Fruit fly (Drosophila melanogaster) whole organism, embryonic: ENCODE results near the gene iav.

Source experiments
- Blimp-1 ChIP-seq: fragments of 200-800 bp; sonication (Bioruptor generic); optimal IDR thresholded peaks from 3 replicates; lab custom pipeline; 2018; ENCODE audit warnings: missing biosample characterization, missing genetic modification characterization, mild to moderate bottlenecking, moderate library complexity, missing genetic modification reagents
- Bteb2 ChIP-seq: fragments of 200-800 bp; sonication (Bioruptor generic); optimal IDR thresholded peaks from 2 replicates; lab custom pipeline; 2016; ENCODE audit warnings: missing biosample characterization, missing genetic modification characterization
- CG11093 ChIP-seq: fragments of 200-800 bp; sonication (Bioruptor generic); IDR thresholded peaks from 3 replicates; pipeline ENCODE4 v1.3.6; 2022; ENCODE audit warnings: missing biosample characterization, missing genetic modification characterization
- CG11247 ChIP-seq: fragments of 200-800 bp; sonication (Bioruptor generic); IDR thresholded peaks from 2 replicates; pipeline ENCODE4 v1.3.6; 2022; ENCODE audit warnings: missing biosample characterization, missing genetic modification characterization
- CG11560 ChIP-seq: fragments of 200-800 bp; sonication (Bioruptor generic); IDR thresholded peaks from 3 replicates; pipeline ENCODE4 v1.3.6; 2022; ENCODE audit warnings: missing biosample characterization, missing genetic modification characterization
- CG12071 ChIP-seq: fragments of 200-800 bp; sonication (Bioruptor generic); optimal IDR thresholded peaks from 3 replicates; lab custom pipeline; 2018; ENCODE audit warnings: missing biosample characterization, mild to moderate bottlenecking, missing genetic modification characterization
- CG12236 ChIP-seq: fragments of 200-800 bp; sonication (Bioruptor generic); optimal IDR thresholded peaks from 2 replicates; lab custom pipeline; 2016; ENCODE audit warnings: missing biosample characterization, missing genetic modification characterization
- CG12299 ChIP-seq: fragments of 200-800 bp; sonication (Bioruptor generic); optimal IDR thresholded peaks from 2 replicates; lab custom pipeline; 2018; ENCODE audit warnings: missing biosample characterization, mild to moderate bottlenecking, missing genetic modification characterization
- CG14441 ChIP-seq: fragments of 200-800 bp; sonication (Bioruptor generic); IDR thresholded peaks from 2 replicates; pipeline ENCODE4 v1.3.6; 2022; ENCODE audit warnings: missing biosample characterization, missing genetic modification characterization
- CG17385 ChIP-seq: fragments of 200-800 bp; sonication (Bioruptor generic); optimal IDR thresholded peaks from 3 replicates; lab custom pipeline; 2018; ENCODE audit warnings: missing biosample characterization, mild to moderate bottlenecking, missing genetic modification characterization
- CG17568 ChIP-seq: fragments of 200-800 bp; sonication (Bioruptor generic); optimal IDR thresholded peaks from 2 replicates; lab custom pipeline; 2018; ENCODE audit warnings: missing biosample characterization, mild to moderate bottlenecking, missing genetic modification characterization, moderate library complexity
- CG18764 ChIP-seq: fragments of 200-800 bp; sonication (Bioruptor generic); optimal IDR thresholded peaks from 3 replicates; lab custom pipeline; 2016; ENCODE audit warnings: missing biosample characterization, missing genetic modification characterization
- CG2120 ChIP-seq: fragments of 200-800 bp; sonication (Bioruptor generic); optimal IDR thresholded peaks from 3 replicates; lab custom pipeline; 2016; ENCODE audit warnings: missing biosample characterization, missing genetic modification characterization
- CG2875 ChIP-seq: fragments of 200-800 bp; sonication (Bioruptor generic); optimal IDR thresholded peaks from 2 replicates; lab custom pipeline; 2017; ENCODE audit warnings: missing biosample characterization, mild to moderate bottlenecking, missing genetic modification characterization, missing genetic modification reagents
- CG32532 ChIP-seq: fragments of 200-800 bp; sonication (Bioruptor generic); IDR thresholded peaks from 2 replicates; pipeline ENCODE4 v1.3.6; 2022; ENCODE audit warnings: missing biosample characterization, missing genetic modification characterization
- CG8290 ChIP-seq, 3 experiments: fragments of 200-800 bp; sonication (Bioruptor generic); optimal IDR thresholded peaks; 2 replicates each; lab custom pipeline; 2016 to 2019; ENCODE audit warnings: missing biosample characterization in 3 of 3, missing genetic modification characterization in 3 of 3, mild to moderate bottlenecking in 2 of 3, moderate library complexity in 1 of 3
- CG9215 ChIP-seq: fragments of 200-800 bp; sonication (Bioruptor generic); IDR thresholded peaks from 2 replicates; pipeline ENCODE4 v1.3.6; 2022; ENCODE audit warnings: missing biosample characterization, missing genetic modification characterization
- CG9932 ChIP-seq: fragments of 200-800 bp; sonication (Bioruptor generic); IDR thresholded peaks from 2 replicates; pipeline ENCODE4 v1.3.6; 2022; ENCODE audit warnings: missing biosample characterization, missing genetic modification characterization
- CHES-1-like ChIP-seq: fragments of 200-800 bp; sonication (Bioruptor generic); optimal IDR thresholded peaks from 2 replicates; lab custom pipeline; 2016; ENCODE audit warnings: missing biosample characterization, missing genetic modification characterization
- Camta ChIP-seq: fragments of 200-800 bp; sonication (Bioruptor generic); optimal IDR thresholded peaks from 2 replicates; lab custom pipeline; 2016; ENCODE audit warnings: missing biosample characterization, missing genetic modification characterization
- CoRest ChIP-seq: fragments of 200-800 bp; sonication (Bioruptor generic); optimal IDR thresholded peaks from 3 replicates; lab custom pipeline; 2018; ENCODE audit warnings: missing biosample characterization, mild to moderate bottlenecking, missing genetic modification characterization, moderate library complexity
- Dip2 ChIP-seq: fragments of 200-800 bp; sonication (Bioruptor generic); IDR thresholded peaks from 2 replicates; pipeline ENCODE4 v1.3.6; 2022; ENCODE audit warnings: missing biosample characterization, missing genetic modification characterization
- H15 ChIP-seq: fragments of 200-800 bp; sonication (Bioruptor generic); IDR thresholded peaks from 3 replicates; pipeline ENCODE4 v1.3.6; 2022; ENCODE audit warnings: missing biosample characterization, missing genetic modification characterization
- HHEX ChIP-seq: fragments of 200-800 bp; sonication (Bioruptor generic); optimal IDR thresholded peaks from 3 replicates; lab custom pipeline; 2017; ENCODE audit warnings: missing biosample characterization, mild to moderate bottlenecking, missing genetic modification characterization, missing genetic modification reagents
- Lpt ChIP-seq: fragments of >200 bp; optimal IDR thresholded peaks from 2 replicates; lab custom pipeline; 2018; ENCODE audit warnings: missing biosample characterization, missing genetic modification characterization
- Nf-YA ChIP-seq: fragments of 200-800 bp; sonication (Bioruptor generic); IDR thresholded peaks from 2 replicates; pipeline ENCODE4 v1.3.6; 2022; ENCODE audit warnings: missing biosample characterization, missing genetic modification characterization
- Vsx1 ChIP-seq: fragments of 200-800 bp; sonication (Bioruptor generic); optimal IDR thresholded peaks from 2 replicates; lab custom pipeline; 2017; ENCODE audit warnings: missing biosample characterization, mild to moderate bottlenecking, missing genetic modification characterization, missing genetic modification reagents
- bsh ChIP-seq, 2 experiments: fragments of 200-800 bp; sonication (Bioruptor generic); optimal IDR thresholded peaks; 2 replicates each; lab custom pipeline; 2017 to 2018; ENCODE audit warnings: mild to moderate bottlenecking in 2 of 2, missing biosample characterization in 2 of 2, missing genetic modification characterization in 2 of 2, moderate library complexity in 1 of 2
- btn ChIP-seq: fragments of 200-800 bp; sonication (Bioruptor generic); optimal IDR thresholded peaks from 2 replicates; lab custom pipeline; 2016; ENCODE audit warnings: missing biosample characterization, missing genetic modification characterization
- crol ChIP-seq: fragments of 200-800 bp; sonication (Bioruptor generic); IDR thresholded peaks from 2 replicates; pipeline ENCODE4 v1.3.6; 2022; ENCODE audit warnings: missing biosample characterization, missing genetic modification characterization
- dysf ChIP-seq: fragments of 200-800 bp; sonication (Bioruptor generic); IDR thresholded peaks from 3 replicates; pipeline ENCODE4 v1.3.6; 2022; ENCODE audit warnings: missing biosample characterization, missing genetic modification characterization
- emc ChIP-seq: fragments of 200-800 bp; sonication (Bioruptor generic); optimal IDR thresholded peaks from 2 replicates; lab custom pipeline; 2016; ENCODE audit warnings: missing biosample characterization, missing genetic modification characterization
- fd102C ChIP-seq: fragments of 200-800 bp; sonication (Bioruptor generic); optimal IDR thresholded peaks from 2 replicates; lab custom pipeline; 2018; ENCODE audit warnings: missing biosample characterization, mild to moderate bottlenecking, missing genetic modification characterization, moderate library complexity
- gfzf ChIP-seq: fragments of 200-800 bp; sonication (Bioruptor generic); optimal IDR thresholded peaks from 2 replicates; lab custom pipeline; 2016; ENCODE audit warnings: missing biosample characterization, mild to moderate bottlenecking, missing genetic modification characterization, moderate library complexity
- grau ChIP-seq: fragments of 200-800 bp; optimal IDR thresholded peaks from 3 replicates; lab custom pipeline; 2019; ENCODE audit warnings: missing biosample characterization, mild to moderate bottlenecking, missing genetic modification characterization, moderate library complexity
- gsb-n ChIP-seq: fragments of 200-800 bp; sonication (Bioruptor generic); optimal IDR thresholded peaks from 3 replicates; lab custom pipeline; 2018; ENCODE audit warnings: missing biosample characterization, mild to moderate bottlenecking, missing genetic modification characterization
- hbn ChIP-seq: fragments of 200-800 bp; sonication (Bioruptor generic); IDR thresholded peaks from 2 replicates; pipeline ENCODE4 v1.3.6; 2022; ENCODE audit warnings: missing biosample characterization, missing genetic modification characterization; ENCODE audit not compliant: partially characterized antibody
- lbe ChIP-seq: fragments of 200-800 bp; sonication (Bioruptor generic); optimal IDR thresholded peaks from 2 replicates; lab custom pipeline; 2016; ENCODE audit warnings: missing biosample characterization, mild to moderate bottlenecking, missing genetic modification characterization
- lmd ChIP-seq: fragments of 200-800 bp; sonication (Bioruptor generic); IDR thresholded peaks from 2 replicates; pipeline ENCODE4 v1.3.6; 2022; ENCODE audit warnings: missing biosample characterization, missing genetic modification characterization
- odd ChIP-seq: fragments of 200-800 bp; sonication (Bioruptor generic); optimal IDR thresholded peaks from 2 replicates; lab custom pipeline; 2017; ENCODE audit warnings: missing biosample characterization, mild to moderate bottlenecking, missing genetic modification characterization
- org-1 ChIP-seq: fragments of 200-800 bp; sonication (Bioruptor generic); optimal IDR thresholded peaks from 2 replicates; lab custom pipeline; 2017; ENCODE audit warnings: missing biosample characterization, missing genetic modification characterization
- phol ChIP-seq: fragments of 200-800 bp; sonication (Bioruptor generic); optimal IDR thresholded peaks from 3 replicates; lab custom pipeline; 2018; ENCODE audit warnings: missing biosample characterization, mild to moderate bottlenecking, missing genetic modification characterization, moderate library complexity
- run ChIP-seq: fragments of 200-800 bp; sonication (Bioruptor generic); optimal IDR thresholded peaks from 3 replicates; lab custom pipeline; 2018; ENCODE audit warnings: missing biosample characterization, mild to moderate bottlenecking, missing genetic modification characterization
- scrt ChIP-seq: fragments of 200-800 bp; sonication (Bioruptor generic); optimal IDR thresholded peaks from 2 replicates; lab custom pipeline; 2018; ENCODE audit warnings: missing biosample characterization, mild to moderate bottlenecking, missing genetic modification characterization, moderate library complexity
- sens ChIP-seq: fragments of 200-800 bp; sonication (Bioruptor generic); peaks from one replicate; lab custom pipeline; 2016; ENCODE audit warnings: missing biosample characterization, missing genetic modification characterization
- sqz ChIP-seq: fragments of 200-800 bp; sonication (Bioruptor generic); optimal IDR thresholded peaks from 3 replicates; lab custom pipeline; 2018; ENCODE audit warnings: missing biosample characterization, mild to moderate bottlenecking, missing genetic modification characterization
- unc-4 ChIP-seq: fragments of 200-800 bp; sonication (Bioruptor generic); IDR thresholded peaks from 2 replicates; pipeline ENCODE4 v1.3.6; 2022; ENCODE audit warnings: missing biosample characterization, missing genetic modification characterization; ENCODE audit not compliant: partially characterized antibody
- vfl ChIP-seq: fragments of 200-800 bp; sonication (Bioruptor generic); optimal IDR thresholded peaks from 2 replicates; lab custom pipeline; 2016; ENCODE audit warnings: missing biosample characterization, missing genetic modification characterization
- yki ChIP-seq: fragments of >200 bp; optimal IDR thresholded peaks from 3 replicates; lab custom pipeline; 2018

Gene iav

dm6 chrX:6861523-6862077 is 47.8 kb downstream of the iav start (continued):
- TF ChIP-seq lbe (GFP tag; lab: Kevin White, UChicago) (peak; percentile 36), bsh (GFP tag; optimal IDR thresholded peaks at IDR 0.05; lab: Kevin White, UChicago) (peak; percentile 19 to 49), CG17568 (GFP tag; lab: Kevin White, UChicago) (no peak), CG12071 (GFP tag; lab: Kevin White, UChicago) (peak; percentile 6), CG11560 (0 out of 3 replicates have a peak, but pooled peaks have one; percentile 36), Blimp-1 (peak; percentile 22), crol (GFP tag; lab: Robert Waterston, UW) (peak; percentile 98), Bteb2 (no peak), CG32532 (peak; percentile 80), CoRest (tag; lab: Kevin White, UChicago) (peak; percentile 34), unc-4 (GFP tag; lab: Robert Waterston, UW) (no peak), gsb-n (peak; percentile 21), Dip2 (no peak), org-1 (peak; percentile 24), CG2875 (GFP tag; lab: Kevin White, UChicago) (no peak), CG8290 (GFP tag; optimal IDR thresholded peaks at IDR 0.05; lab: Kevin White, UChicago) (no peak), CG8290 (tag; optimal IDR thresholded peaks at IDR 0.05; lab: Kevin White, UChicago) (peak; percentile 39 to 81), scrt (GFP tag; lab: Kevin White, UChicago) (peak; percentile 32)

- TF ChIP-seq CG11093 (GFP tag; lab: Robert Waterston, UW): no peak
- no peak for TF ChIP-seq CHES-1-like (GFP tag; lab: Kevin White, UChicago)
- TF ChIP-seq sqz: peak; percentile 98
- TF ChIP-seq emc (GFP tag; lab: Kevin White, UChicago): no peak
- no peak for TF ChIP-seq HHEX
- no peak for TF ChIP-seq run (tag; lab: Kevin White, UChicago)
- TF ChIP-seq Nf-YA: no peak
- no peak for TF ChIP-seq dysf
- TF ChIP-seq CG11247 (GFP tag; lab: Robert Waterston, UW): no peak
- TF ChIP-seq sens (GFP tag; lab: Kevin White, UChicago): no peak
- no peak for TF ChIP-seq fd102C (GFP tag; lab: Kevin White, UChicago)
- TF ChIP-seq phol (tag; lab: Kevin White, UChicago): no peak
- TF ChIP-seq lmd (GFP tag; lab: Robert Waterston, UW): no peak
- no peak for TF ChIP-seq odd (GFP tag; lab: Kevin White, UChicago)
- TF ChIP-seq yki (lab: Kevin White, UChicago): no peak
- TF ChIP-seq CG9215 (GFP tag; lab: Robert Waterston, UW): no peak
- no peak for TF ChIP-seq vfl (GFP tag; lab: Kevin White, UChicago)
- no peak for TF ChIP-seq CG2120 (GFP tag; lab: Kevin White, UChicago)
- TF ChIP-seq hbn (GFP tag; lab: Robert Waterston, UW): 0 out of 2 replicates have a peak, but pooled peaks have one; percentile 25
- TF ChIP-seq Camta (GFP tag; lab: Kevin White, UChicago): no peak
- peak; percentile 43; the same call in 1 of the 2 replicates for TF ChIP-seq CG14441
- TF ChIP-seq scrt (GFP tag; lab: Kevin White, UChicago): peak; percentile 34
- TF ChIP-seq CG18764: no peak
- peak; percentile 6; the same call in 1 of the 2 replicates for TF ChIP-seq CG9932
- TF ChIP-seq CG17385: peak; percentile 88
- TF ChIP-seq CG12236 (GFP tag; lab: Kevin White, UChicago): no peak
- no peak for TF ChIP-seq CG12299
- no peak for TF ChIP-seq gfzf (GFP tag; lab: Kevin White, UChicago)
- TF ChIP-seq H15 (GFP tag; lab: Robert Waterston, UW): no peak; the same call in 2 of the 3 replicates
- TF ChIP-seq grau (tag; lab: Kevin White, UChicago): no peak
- no peak for TF ChIP-seq Lpt (GFP tag; lab: Kevin White, UChicago)
- no peak for TF ChIP-seq Vsx1 (GFP tag; lab: Kevin White, UChicago)
- TF ChIP-seq btn: no peak
Measured at dm6 chrX:6862521-6863288, 48.9 kb downstream of the iav start.
